Worm (Caenorhabditis elegans): ENCODE results near the gene npr-39.

- TF ChIP-seq W03F9.2 (tag; optimal IDR thresholded peaks at IDR 0.05) (no peak), dao-5 (tag; optimal IDR thresholded peaks at IDR 0.05) (no peak)
These were observed 29.8 kb upstream of the npr-39 start, which contains the start of gene F57A8.1 for ce11 chrV:10037040-10037439.
